Worm (Caenorhabditis elegans) whole organism, midembryonic: ENCODE measurements around the gene Y38H6C.4.

Experiments used
- T22C8.4 ChIP-seq: fragments of 200-800 bp; sonication (Bioruptor generic); IDR thresholded peaks from 2 replicates; pipeline ENCODE4 v1.3.6; 2022; ENCODE audit warnings: missing genetic modification characterization, missing compliant biosample characterization
- flt-1 ChIP-seq: fragments of 200-800 bp; sonication (Bioruptor generic); IDR thresholded peaks from 2 replicates; pipeline ENCODE4 v1.3.6; 2022; ENCODE audit warnings: missing genetic modification characterization, missing compliant biosample characterization
- klf-2 ChIP-seq: fragments of 200-800 bp; sonication (Bioruptor generic); conservative IDR thresholded peaks from 2 replicates; pipeline ENCODE4 v1.3.6; 2022; ENCODE audit warnings: missing genetic modification reagents, missing genetic modification characterization, missing compliant biosample characterization
- med-1 ChIP-seq: sonication (generic microtip); optimal IDR thresholded peaks from 2 replicates; lab custom pipeline; 2017; ENCODE audit warnings: missing genetic modification characterization, mild to moderate bottlenecking, missing compliant biosample characterization, antibody characterized with exemption, missing genetic modification reagents; ENCODE audit not compliant: insufficient read depth
- ref-1 ChIP-seq: fragments of 200-800 bp; sonication (Bioruptor generic); conservative IDR thresholded peaks from 2 replicates; pipeline ENCODE4 v1.3.6; 2022; ENCODE audit warnings: missing genetic modification reagents, missing genetic modification characterization, missing compliant biosample characterization
- ztf-23 ChIP-seq: fragments of 200-800 bp; sonication (Bioruptor generic); IDR thresholded peaks from 2 replicates; pipeline ENCODE4 v1.3.6; 2022; ENCODE audit warnings: missing genetic modification reagents, missing genetic modification characterization, missing compliant biosample characterization
- ztf-29 ChIP-seq: fragments of 200-800 bp; sonication (Bioruptor generic); IDR thresholded peaks from 2 replicates; pipeline ENCODE4 v1.3.6; 2022; ENCODE audit warnings: missing genetic modification reagents, missing genetic modification characterization, missing compliant biosample characterization

DNA sequence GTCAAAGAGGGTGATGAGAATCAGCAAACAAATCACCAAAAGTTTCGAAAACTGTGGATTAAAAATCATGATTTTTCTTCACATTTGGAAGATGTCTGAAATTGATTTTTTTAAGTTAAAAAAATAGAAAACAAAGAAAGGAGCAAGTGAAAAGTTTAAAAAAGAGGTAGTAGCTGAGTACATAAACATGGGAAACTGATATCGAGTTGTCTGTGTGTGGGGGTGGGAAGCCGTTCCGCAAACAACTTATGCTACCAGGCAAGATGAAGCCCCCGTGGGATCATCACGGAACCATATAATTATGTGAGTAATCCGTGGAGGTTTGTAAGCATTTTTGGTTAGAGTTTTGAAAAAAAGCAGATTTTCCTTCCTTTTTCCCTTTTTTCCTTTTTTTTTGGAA lies 46.2 kb upstream of the Y38H6C.4 start, which contains the start of gene Y38H6C.20:
- no peak for TF ChIP-seq ref-1
- TF ChIP-seq klf-2 (GFP tag; lab: Robert Waterston, UW) = no peak
- TF ChIP-seq ztf-29 = no peak
- no peak for TF ChIP-seq ztf-23 (GFP tag; lab: Robert Waterston, UW)
- TF ChIP-seq flt-1 (GFP tag; lab: Robert Waterston, UW) = no peak
- TF ChIP-seq med-1 (GFP tag; lab: Kevin White, UChicago) = no peak
- TF ChIP-seq T22C8.4 = no peak
